Fruit fly (Drosophila melanogaster) whole organism, embryonic: ENCODE data around the gene Rtnl2.

Source experiments
- CG12299 ChIP-seq: fragments of 200-800 bp; sonication (Bioruptor generic); optimal IDR thresholded peaks from 2 replicates; lab custom pipeline; 2018; ENCODE audit warnings: missing biosample characterization, mild to moderate bottlenecking, missing genetic modification characterization
- CG15514 ChIP-seq: fragments of 200-800 bp; sonication (Bioruptor generic); optimal IDR thresholded peaks from 3 replicates; lab custom pipeline; 2017; ENCODE audit warnings: missing biosample characterization, missing genetic modification characterization, mild to moderate bottlenecking, moderate library complexity, missing genetic modification reagents
- CG2678 ChIP-seq: fragments of 200-800 bp; sonication (Bioruptor generic); optimal IDR thresholded peaks from 3 replicates; lab custom pipeline; 2019; ENCODE audit warnings: missing biosample characterization, mild to moderate bottlenecking, missing genetic modification characterization, moderate library complexity
- CG8089 ChIP-seq: fragments of 200-800 bp; sonication (Bioruptor generic); optimal IDR thresholded peaks from 3 replicates; lab custom pipeline; 2016; ENCODE audit warnings: missing biosample characterization, missing genetic modification characterization
- Doc2 ChIP-seq: fragments of 200-800 bp; sonication (Bioruptor generic); IDR thresholded peaks from 2 replicates; pipeline ENCODE4 v1.3.6; 2022; ENCODE audit warnings: missing biosample characterization, missing genetic modification characterization
- Ravus ChIP-seq: fragments of 200-800 bp; sonication (Bioruptor generic); IDR thresholded peaks from 2 replicates; pipeline ENCODE4 v1.3.6; 2022; ENCODE audit warnings: missing biosample characterization, missing genetic modification characterization
- ind ChIP-seq: fragments of 200-800 bp; sonication (Bioruptor generic); optimal IDR thresholded peaks from 3 replicates; lab custom pipeline; 2016; ENCODE audit warnings: missing biosample characterization, missing genetic modification characterization
- luna ChIP-seq: fragments of 200-800 bp; sonication (Bioruptor generic); optimal IDR thresholded peaks from 2 replicates; lab custom pipeline; 2016; ENCODE audit warnings: missing biosample characterization, missing genetic modification characterization
- tin ChIP-seq: fragments of 200-800 bp; sonication (Bioruptor generic); optimal IDR thresholded peaks from 3 replicates; lab custom pipeline; 2016; ENCODE audit warnings: missing biosample characterization, missing genetic modification characterization

- TF ChIP-seq CG15514 (no peak), CG12299 (tag; lab: Kevin White, UChicago) (no peak), luna (GFP tag; lab: Kevin White, UChicago) (no peak), CG8089 (GFP tag; lab: Kevin White, UChicago) (no peak), ind (GFP tag; lab: Kevin White, UChicago) (no peak), CG2678 (tag; lab: Kevin White, UChicago) (no peak), Doc2 (GFP tag; lab: Robert Waterston, UW) (no peak), tin (no peak), Ravus (GFP tag; lab: Robert Waterston, UW) (no peak)
Measured at dm6 chr3R:7493171-7493570, 36.9 kb downstream of the Rtnl2 start, which contains the start of gene CG42656.
